Worm (Caenorhabditis elegans) whole organism, L4 larva: Measurements from ENCODE around the gene hmp-1.

Experiments
- F26F4.8 ChIP-seq: fragments of 200-800 bp; sonication (Bioruptor generic); conservative IDR thresholded peaks from 2 replicates; pipeline ENCODE4 v1.3.6; 2022; ENCODE audit warnings: missing genetic modification characterization, missing compliant biosample characterization
- F37D6.2 ChIP-seq: sonication (generic microtip); optimal IDR thresholded peaks from 2 replicates; lab custom pipeline; 2016; ENCODE audit warnings: mild to moderate bottlenecking, missing genetic modification characterization, missing compliant biosample characterization
- T20F7.1 ChIP-seq: fragments of 200-800 bp; sonication (Bioruptor generic); optimal IDR thresholded peaks from 2 replicates; lab custom pipeline; 2018; ENCODE audit warnings: mild to moderate bottlenecking, missing genetic modification characterization, missing compliant biosample characterization
- Y105C5A.15 ChIP-seq: fragments of 200-800 bp; sonication (Bioruptor generic); IDR thresholded peaks from 2 replicates; pipeline ENCODE4 v1.3.6; 2022; ENCODE audit warnings: missing genetic modification characterization, missing compliant biosample characterization
- Y48G9A.11 ChIP-seq: fragments of 200-800 bp; sonication (Bioruptor generic); IDR thresholded peaks from 2 replicates; pipeline ENCODE4 v1.3.6; 2022; ENCODE audit warnings: missing genetic modification reagents, missing genetic modification characterization, missing compliant biosample characterization
- Y5F2A.4 ChIP-seq: fragments of 200-800 bp; sonication (Bioruptor generic); optimal IDR thresholded peaks from 2 replicates; lab custom pipeline; 2018; ENCODE audit warnings: mild to moderate bottlenecking, missing genetic modification characterization, missing compliant biosample characterization
- ZK337.2 ChIP-seq: fragments of 200-800 bp; sonication (Bioruptor generic); IDR thresholded peaks from 2 replicates; pipeline ENCODE4 v1.3.6; 2022; ENCODE audit warnings: missing genetic modification reagents, missing genetic modification characterization, missing compliant biosample characterization
- ZK546.5 ChIP-seq, 2 experiments: sonication (generic microtip); optimal IDR thresholded peaks; 2 replicates each; lab custom pipeline; 2017; ENCODE audit warnings: missing biosample characterization in 2 of 2, missing genetic modification characterization in 2 of 2
- ceh-62 ChIP-seq: sonication (generic microtip); optimal IDR thresholded peaks from 2 replicates; lab custom pipeline; 2017; ENCODE audit warnings: missing biosample characterization, missing genetic modification characterization
- ceh-82 ChIP-seq: sonication (generic microtip); optimal IDR thresholded peaks from 2 replicates; lab custom pipeline; 2017; ENCODE audit warnings: missing biosample characterization, missing genetic modification characterization
- daf-16 ChIP-seq, 3 experiments: sonication (generic microtip); optimal IDR thresholded peaks; 2 replicates each; lab custom pipeline; 2016 to 2017; ENCODE audit warnings: missing genetic modification characterization in 3 of 3, missing genetic modification reagents in 3 of 3, mild to moderate bottlenecking in 2 of 3, missing compliant biosample characterization in 2 of 3, missing biosample characterization in 1 of 3, moderate library complexity in 1 of 3
- daf-19 ChIP-seq: fragments of 200-800 bp; sonication (Bioruptor generic); conservative IDR thresholded peaks from 2 replicates; pipeline ENCODE4 v1.3.6; 2022; ENCODE audit warnings: missing genetic modification characterization, missing compliant biosample characterization
- dmd-6 ChIP-seq: fragments of 200-800 bp; sonication (Bioruptor generic); IDR thresholded peaks from 2 replicates; pipeline ENCODE4 v1.3.6; 2022; ENCODE audit warnings: missing genetic modification reagents, missing genetic modification characterization, missing compliant biosample characterization
- dmd-8 ChIP-seq: fragments of 200-800 bp; sonication (Bioruptor generic); IDR thresholded peaks from 2 replicates; pipeline ENCODE4 v1.3.6; 2022; ENCODE audit warnings: missing genetic modification characterization, missing compliant biosample characterization
- dmd-9 ChIP-seq: fragments of 200-800 bp; sonication (Bioruptor generic); IDR thresholded peaks from 2 replicates; pipeline ENCODE4 v1.3.6; 2022; ENCODE audit warnings: missing genetic modification reagents, missing genetic modification characterization, missing compliant biosample characterization
- dve-1 ChIP-seq: sonication (generic microtip); optimal IDR thresholded peaks from 2 replicates; lab custom pipeline; 2017; ENCODE audit warnings: antibody characterized with exemption, mild to moderate bottlenecking, missing genetic modification characterization, missing compliant biosample characterization; ENCODE audit not compliant: insufficient read depth
- fkh-10 ChIP-seq: fragments of 150-350 bp; optimal IDR thresholded peaks from 2 replicates; lab custom pipeline; 2014; ENCODE audit warnings: missing biosample characterization, missing genetic modification reagents, missing genetic modification characterization
- hif-1 ChIP-seq, 2 experiments: sonication (generic microtip); optimal IDR thresholded peaks; 2 replicates each; lab custom pipeline; 2016 to 2017; ENCODE audit warnings: missing compliant biosample characterization in 2 of 2, missing genetic modification characterization in 2 of 2, missing genetic modification reagents in 2 of 2, missing genotype in 2 of 2, mild to moderate bottlenecking in 1 of 2
- hlh-11 ChIP-seq: fragments of 200-800 bp; sonication (Bioruptor generic); optimal IDR thresholded peaks from 2 replicates; lab custom pipeline; 2018; ENCODE audit warnings: mild to moderate bottlenecking, missing genetic modification characterization, missing compliant biosample characterization
- hlh-30 ChIP-seq: sonication (generic microtip); optimal IDR thresholded peaks from 2 replicates; lab custom pipeline; 2017; ENCODE audit warnings: antibody characterized with exemption, mild to moderate bottlenecking, missing genetic modification characterization, missing compliant biosample characterization; ENCODE audit not compliant: insufficient read depth
- hmg-1.1 ChIP-seq: fragments of 200-800 bp; sonication (Bioruptor generic); IDR thresholded peaks from 2 replicates; pipeline ENCODE4 v1.3.6; 2022; ENCODE audit warnings: missing genetic modification reagents, missing genetic modification characterization, missing compliant biosample characterization
- lin-29 ChIP-seq: fragments of 200-800 bp; sonication (Bioruptor generic); IDR thresholded peaks from 2 replicates; pipeline ENCODE4 v1.3.6; 2022; ENCODE audit warnings: missing genetic modification reagents, missing genetic modification characterization, missing compliant biosample characterization
- lin-38 ChIP-seq: fragments of 200-800 bp; sonication (Bioruptor generic); IDR thresholded peaks from 2 replicates; pipeline ENCODE4 v1.3.6; 2022; ENCODE audit warnings: missing genetic modification reagents, missing genetic modification characterization, missing compliant biosample characterization
- lsy-2 ChIP-seq, 2 experiments: fragments of 150-350 bp in 1 of 2; sonication (generic microtip) in 1 of 2; optimal IDR thresholded peaks; 2 replicates each; lab custom pipeline; 2014 to 2017; ENCODE audit warnings: missing biosample characterization in 2 of 2, missing genetic modification characterization in 2 of 2
- mdl-1 ChIP-seq, 2 experiments: fragments of 150-350 bp in 1 of 2; sonication (generic microtip) in 1 of 2; optimal IDR thresholded peaks; 2 replicates each; lab custom pipeline; 2014 to 2017; ENCODE audit warnings: missing biosample characterization in 2 of 2, missing genetic modification characterization in 2 of 2
- mdt-29 ChIP-seq: fragments of 200-800 bp; sonication (Bioruptor generic); IDR thresholded peaks from 2 replicates; pipeline ENCODE4 v1.3.6; 2022; ENCODE audit warnings: missing genetic modification reagents, missing genetic modification characterization, missing compliant biosample characterization
- mes-2 ChIP-seq: sonication (generic microtip); optimal IDR thresholded peaks from 2 replicates; lab custom pipeline; 2016; ENCODE audit warnings: missing genotype, mild to moderate bottlenecking, missing genetic modification characterization, missing compliant biosample characterization; ENCODE audit not compliant: poor library complexity, severe bottlenecking
- nhr-10 ChIP-seq: fragments of 150-350 bp; optimal IDR thresholded peaks from 2 replicates; lab custom pipeline; 2014; ENCODE audit warnings: missing biosample characterization, missing genetic modification characterization
- nhr-11 ChIP-seq: fragments of 150-350 bp; optimal IDR thresholded peaks from 2 replicates; lab custom pipeline; 2014; ENCODE audit warnings: missing biosample characterization, missing genetic modification characterization
- nhr-6 ChIP-seq: fragments of 150-350 bp; optimal IDR thresholded peaks from 2 replicates; lab custom pipeline; 2014; ENCODE audit warnings: missing biosample characterization, missing genetic modification characterization
- nhr-76 ChIP-seq: fragments of 150-350 bp; optimal IDR thresholded peaks from 2 replicates; lab custom pipeline; 2014; ENCODE audit warnings: missing biosample characterization, missing genetic modification characterization
- sdz-12 ChIP-seq: fragments of 200-800 bp; sonication (Bioruptor generic); optimal IDR thresholded peaks from 2 replicates; lab custom pipeline; 2018; ENCODE audit warnings: mild to moderate bottlenecking, missing genetic modification characterization, missing compliant biosample characterization
- skn-1 ChIP-seq: fragments of 150-350 bp; optimal IDR thresholded peaks from 2 replicates; lab custom pipeline; 2014; ENCODE audit warnings: missing biosample characterization, missing genetic modification characterization
- unc-62 ChIP-seq, 3 experiments: fragments of 150-350 bp in 1 of 3; sonication (generic microtip); optimal IDR thresholded peaks in 2 of 3; peaks in 1 of 3; 1 replicate in 1 of 3; 2 replicates in 2 of 3; lab custom pipeline; 2014 to 2017; ENCODE audit warnings: missing biosample characterization in 3 of 3, missing genetic modification characterization in 3 of 3, missing genetic modification reagents in 3 of 3, missing genotype in 1 of 3

Gene hmp-1

ce11 chrV:11825662-11826061, 20.0 kb upstream of the hmp-1 start, which contains the start of gene D2023.4:
TSS of gene D2023.4 (minus strand) at chrV:11825762.
- TF ChIP-seq F37D6.2 (tag; lab: Kevin White, UChicago) (no peak), lin-38 (GFP tag; lab: Robert Waterston, UW) (peak; percentile 17; the same call in 1 of the 2 replicates), dmd-6 (GFP tag; lab: Robert Waterston, UW) (peak; percentile 34), F26F4.8 (no peak), nhr-6 (tag; lab: Kevin White, UChicago) (no peak), hif-1 (tag; optimal IDR thresholded peaks at IDR 0.05; lab: Kevin White, UChicago) (no peak), dve-1 (tag; lab: Kevin White, UChicago) (no peak), Y48G9A.11 (0 out of 2 replicates have a peak, but pooled peaks have one; percentile 9), ZK337.2 (no peak), Y5F2A.4 (no peak), daf-16 (GFP tag; optimal IDR thresholded peaks at IDR 0.05; lab: Kevin White, UChicago) (no peak), daf-16 (tag; optimal IDR thresholded peaks at IDR 0.05; lab: Kevin White, UChicago) (peak; percentile 51), Y105C5A.15 (GFP tag; lab: Robert Waterston, UW) (no peak), dmd-8 (GFP tag; lab: Robert Waterston, UW) (no peak), hlh-30 (tag; lab: Kevin White, UChicago) (no peak), ceh-62 (tag; lab: Kevin White, UChicago) (no peak), hmg-1.1 (GFP tag; lab: Robert Waterston, UW) (no peak), lsy-2 (tag; optimal IDR thresholded peaks at IDR 0.05; lab: Kevin White, UChicago) (peak in 1 of 2 experiments; percentile 2), fkh-10 (GFP tag; lab: Kevin White, UChicago) (no peak), nhr-10 (tag; lab: Kevin White, UChicago) (no peak)

- TF ChIP-seq mes-2 (tag; lab: Kevin White, UChicago) (peak; percentile 47), sdz-12 (GFP tag; lab: Kevin White, UChicago) (no peak)
- TF ChIP-seq, all 104 proteins: peak for 1
Observed at ce11 chrV:11826967-11827366, 18.7 kb upstream of the hmp-1 start, which contains the start of the genes mpst-1 and D2023.6. TSS of gene mpst-1 (minus strand) at chrV:11827067. TSS of gene D2023.6 (plus strand) at chrV:11827354.

- TF ChIP-seq F26F4.8 (no peak), unc-62 (GFP tag; optimal IDR thresholded peaks at IDR 0.05 in 1 of 2; lab: Kevin White, UChicago) (peak in 1 of 2 experiments; percentile 78), unc-62 (tag; optimal IDR thresholded peaks at IDR 0.05; lab: Kevin White, UChicago) (no peak)
Observed at ce11 chrV:11829282-11829681, 16.4 kb upstream of the hmp-1 start, which contains the start of gene col-158. TSS of gene col-158 (plus strand) at chrV:11829582.

ce11 chrV:11833319-11833718, 12.4 kb upstream of the hmp-1 start, which contains the start of gene pho-8:
TSS of gene pho-8 (plus strand) at chrV:11833619.
- no peak for TF ChIP-seq nhr-11 (tag; lab: Kevin White, UChicago)
- TF ChIP-seq ZK546.5 (tag; optimal IDR thresholded peaks at IDR 0.05; lab: Kevin White, UChicago): no peak
- TF ChIP-seq nhr-76 (tag; lab: Kevin White, UChicago): no peak
- no peak for TF ChIP-seq dmd-9 (GFP tag; lab: Robert Waterston, UW)
- no peak for TF ChIP-seq daf-19 (GFP tag; lab: Robert Waterston, UW)
- TF ChIP-seq mdl-1 (tag; optimal IDR thresholded peaks at IDR 0.05; lab: Kevin White, UChicago): no peak
- no peak for TF ChIP-seq skn-1 (tag; lab: Kevin White, UChicago)
- no peak for TF ChIP-seq Y5F2A.4
- TF ChIP-seq T20F7.1 (GFP tag; lab: Kevin White, UChicago): no peak
- no peak for TF ChIP-seq lsy-2 (tag; optimal IDR thresholded peaks at IDR 0.05; lab: Kevin White, UChicago)

- TF ChIP-seq dmd-8 (GFP tag; lab: Robert Waterston, UW) (no peak), lin-29 (GFP tag; lab: Robert Waterston, UW) (no peak), hlh-11 (tag; lab: Kevin White, UChicago) (peak; percentile 63), daf-16 (GFP tag; optimal IDR thresholded peaks at IDR 0.05; lab: Kevin White, UChicago) (peak in 1 of 2 experiments; percentile 96), daf-16 (tag; optimal IDR thresholded peaks at IDR 0.05; lab: Kevin White, UChicago) (no peak), mdt-29 (no peak), ceh-82 (no peak)
Observed at ce11 chrV:11836073-11836472, 9.6 kb upstream of the hmp-1 start, which contains the start of gene R13H4.2. TSS of gene R13H4.2 (plus strand) at chrV:11836391.
